Fruit fly (Drosophila melanogaster) whole organism, embryonic: ENCODE data around the gene teq.

ENCODE experiments used
- Adf1 ChIP-seq: fragments of 200-800 bp; sonication (Bioruptor generic); IDR thresholded peaks from 2 replicates; pipeline ENCODE4 v1.3.6; 2022; ENCODE audit warnings: missing biosample characterization, missing genetic modification characterization
- Bgb ChIP-seq: fragments of 200-800 bp; sonication (Bioruptor generic); IDR thresholded peaks from 2 replicates; pipeline ENCODE4 v1.3.6; 2022; ENCODE audit warnings: missing biosample characterization, missing genetic modification characterization; ENCODE audit not compliant: partially characterized antibody
- BtbVII ChIP-seq: fragments of 200-800 bp; sonication (Bioruptor generic); optimal IDR thresholded peaks from 3 replicates; lab custom pipeline; 2017; ENCODE audit warnings: missing biosample characterization, mild to moderate bottlenecking, missing genetic modification characterization
- CG10959 ChIP-seq: fragments of 200-800 bp; sonication (Bioruptor generic); IDR thresholded peaks from 2 replicates; pipeline ENCODE4 v1.3.6; 2022; ENCODE audit warnings: missing biosample characterization, missing genetic modification characterization
- CG11695 ChIP-seq: fragments of 200-800 bp; sonication (Bioruptor generic); IDR thresholded peaks from 3 replicates; pipeline ENCODE4 v1.3.6; 2022; ENCODE audit warnings: missing biosample characterization, missing genetic modification characterization
- CG12744 ChIP-seq: fragments of 200-800 bp; sonication (Bioruptor generic); optimal IDR thresholded peaks from 2 replicates; lab custom pipeline; 2016; ENCODE audit warnings: missing biosample characterization, missing genetic modification characterization
- CG12942 ChIP-seq: fragments of 200-800 bp; sonication (Bioruptor generic); optimal IDR thresholded peaks from 3 replicates; lab custom pipeline; 2016; ENCODE audit warnings: missing biosample characterization, missing genetic modification characterization
- CG14710 ChIP-seq: fragments of 200-800 bp; sonication (Bioruptor generic); optimal IDR thresholded peaks from 3 replicates; lab custom pipeline; 2019; ENCODE audit warnings: missing biosample characterization, mild to moderate bottlenecking, missing genetic modification characterization, moderate library complexity
- CG16863 ChIP-seq: fragments of 200-800 bp; sonication (Bioruptor generic); optimal IDR thresholded peaks from 3 replicates; lab custom pipeline; 2016; ENCODE audit warnings: missing biosample characterization, missing genetic modification characterization
- CG17186 ChIP-seq: fragments of 200-800 bp; sonication (Bioruptor generic); optimal IDR thresholded peaks from 3 replicates; lab custom pipeline; 2017; ENCODE audit warnings: missing biosample characterization, missing genetic modification reagents, missing genetic modification characterization
- CG30020 ChIP-seq: fragments of 200-800 bp; optimal IDR thresholded peaks from 2 replicates; lab custom pipeline; 2019; ENCODE audit warnings: missing biosample characterization, mild to moderate bottlenecking, missing genetic modification characterization, moderate library complexity
- CG31388 ChIP-seq: fragments of 200-800 bp; sonication (Bioruptor generic); optimal IDR thresholded peaks from 2 replicates; lab custom pipeline; 2016; ENCODE audit warnings: missing biosample characterization, missing genetic modification characterization
- CG3281 ChIP-seq: fragments of 200-800 bp; sonication (Bioruptor generic); optimal IDR thresholded peaks from 3 replicates; lab custom pipeline; 2017; ENCODE audit warnings: missing biosample characterization, mild to moderate bottlenecking, missing genetic modification characterization
- CG34376 ChIP-seq: fragments of 200-800 bp; sonication (Bioruptor generic); optimal IDR thresholded peaks from 2 replicates; lab custom pipeline; 2018; ENCODE audit warnings: missing biosample characterization, mild to moderate bottlenecking, missing genetic modification characterization
- CG3995 ChIP-seq: fragments of 200-800 bp; sonication (Bioruptor generic); optimal IDR thresholded peaks from 3 replicates; lab custom pipeline; 2016; ENCODE audit warnings: missing biosample characterization, missing genetic modification characterization
- CG5180 ChIP-seq: fragments of 200-800 bp; sonication (Bioruptor generic); optimal IDR thresholded peaks from 3 replicates; lab custom pipeline; 2017; ENCODE audit warnings: missing biosample characterization, missing genetic modification characterization, mild to moderate bottlenecking, moderate library complexity, missing genetic modification reagents
- CG6791 ChIP-seq: fragments of 200-800 bp; sonication (Bioruptor generic); IDR thresholded peaks from 3 replicates; pipeline ENCODE4 v1.3.6; 2022; ENCODE audit warnings: missing biosample characterization, missing genetic modification characterization; ENCODE audit not compliant: partially characterized antibody
- CG6854 ChIP-seq: fragments of 200-800 bp; sonication (Bioruptor generic); optimal IDR thresholded peaks from 3 replicates; lab custom pipeline; 2017; ENCODE audit warnings: missing biosample characterization, mild to moderate bottlenecking, missing genetic modification characterization
- CG7556 ChIP-seq: fragments of 200-800 bp; sonication (Bioruptor generic); optimal IDR thresholded peaks from 2 replicates; lab custom pipeline; 2017; ENCODE audit warnings: missing biosample characterization, mild to moderate bottlenecking, missing genetic modification characterization
- CG8089 ChIP-seq: fragments of 200-800 bp; sonication (Bioruptor generic); optimal IDR thresholded peaks from 3 replicates; lab custom pipeline; 2016; ENCODE audit warnings: missing biosample characterization, missing genetic modification characterization
- CG8281 ChIP-seq: fragments of 200-800 bp; sonication (Bioruptor generic); optimal IDR thresholded peaks from 2 replicates; lab custom pipeline; 2018; ENCODE audit warnings: missing biosample characterization, mild to moderate bottlenecking, missing genetic modification characterization, moderate library complexity
- Dad ChIP-seq: fragments of 200-800 bp; sonication (Bioruptor generic); optimal IDR thresholded peaks from 3 replicates; lab custom pipeline; 2016; ENCODE audit warnings: missing biosample characterization, missing genetic modification characterization
- Deaf1 ChIP-seq: fragments of 200-800 bp; optimal IDR thresholded peaks from 3 replicates; lab custom pipeline; 2019; ENCODE audit warnings: missing biosample characterization, mild to moderate bottlenecking, missing genetic modification characterization, moderate library complexity
- Dll ChIP-seq: fragments of 200-800 bp; sonication (Bioruptor generic); IDR thresholded peaks from 4 replicates; pipeline ENCODE4 v1.3.6; 2022; ENCODE audit warnings: missing biosample characterization, missing genetic modification characterization; ENCODE audit not compliant: partially characterized antibody
- HLH4C ChIP-seq: fragments of 200-800 bp; sonication (Bioruptor generic); IDR thresholded peaks from 3 replicates; pipeline ENCODE4 v1.3.6; 2022; ENCODE audit warnings: missing biosample characterization, missing genetic modification characterization; ENCODE audit not compliant: partially characterized antibody
- Hey ChIP-seq: fragments of 200-800 bp; sonication (Bioruptor generic); optimal IDR thresholded peaks from 3 replicates; lab custom pipeline; 2018; ENCODE audit warnings: missing biosample characterization, mild to moderate bottlenecking, missing genetic modification characterization
- Hr51 ChIP-seq, 2 experiments: fragments of 200-800 bp; sonication (Bioruptor generic); optimal IDR thresholded peaks; 2 replicates in 1 of 2; 3 replicates in 1 of 2; lab custom pipeline; 2016 to 2018; ENCODE audit warnings: missing biosample characterization in 2 of 2, missing genetic modification characterization in 2 of 2, mild to moderate bottlenecking in 1 of 2, moderate library complexity in 1 of 2
- MTF-1 ChIP-seq: fragments of 200-800 bp; sonication (Bioruptor generic); optimal IDR thresholded peaks from 2 replicates; lab custom pipeline; 2018; ENCODE audit warnings: missing biosample characterization, mild to moderate bottlenecking, missing genetic modification characterization, borderline replicate concordance
- Nf-YC ChIP-seq: fragments of 200-800 bp; optimal IDR thresholded peaks from 3 replicates; lab custom pipeline; 2019; ENCODE audit warnings: missing biosample characterization, mild to moderate bottlenecking, missing genetic modification characterization, moderate library complexity
- Six4 ChIP-seq: fragments of 200-800 bp; sonication (Bioruptor generic); optimal IDR thresholded peaks from 2 replicates; lab custom pipeline; 2016; ENCODE audit warnings: missing biosample characterization, missing genetic modification characterization
- Sry-β ChIP-seq: fragments of 200-800 bp; sonication (Bioruptor generic); optimal IDR thresholded peaks from 2 replicates; lab custom pipeline; 2018; ENCODE audit warnings: missing biosample characterization, mild to moderate bottlenecking, missing genetic modification characterization, moderate library complexity
- Trl ChIP-seq, 3 experiments: fragments of >200 bp in 2 of 3; fragments of 200-800 bp in 1 of 3; sonication (Bioruptor generic) in 1 of 3; optimal IDR thresholded peaks; 2 replicates in 1 of 3; 3 replicates in 2 of 3; lab custom pipeline; 2016 to 2017; ENCODE audit warnings: missing biosample characterization in 1 of 3, missing genetic modification characterization in 1 of 3
- abd-A ChIP-seq: fragments of 200-800 bp; sonication (Bioruptor generic); optimal IDR thresholded peaks from 3 replicates; lab custom pipeline; 2019; ENCODE audit warnings: missing biosample characterization, mild to moderate bottlenecking, missing genetic modification characterization, moderate library complexity
- chn ChIP-seq: fragments of 200-800 bp; sonication (Bioruptor generic); optimal IDR thresholded peaks from 2 replicates; lab custom pipeline; 2016; ENCODE audit warnings: missing biosample characterization, missing genetic modification characterization
- crol ChIP-seq: fragments of 200-800 bp; sonication (Bioruptor generic); IDR thresholded peaks from 2 replicates; pipeline ENCODE4 v1.3.6; 2022; ENCODE audit warnings: missing biosample characterization, missing genetic modification characterization
- dmrt99B ChIP-seq: fragments of 200-800 bp; sonication (Bioruptor generic); optimal IDR thresholded peaks from 2 replicates; lab custom pipeline; 2018; ENCODE audit warnings: missing biosample characterization, mild to moderate bottlenecking, missing genetic modification characterization, moderate library complexity
- gce ChIP-seq: fragments of 200-800 bp; sonication (Bioruptor generic); IDR thresholded peaks from 3 replicates; pipeline ENCODE4 v1.3.6; 2022; ENCODE audit warnings: missing biosample characterization, missing genetic modification characterization
- gcm ChIP-seq: fragments of 200-800 bp; sonication (Bioruptor generic); optimal IDR thresholded peaks from 2 replicates; lab custom pipeline; 2019; ENCODE audit warnings: missing biosample characterization, mild to moderate bottlenecking, missing genetic modification characterization, moderate library complexity
- hb ChIP-seq: fragments of 200-800 bp; sonication (Bioruptor generic); IDR thresholded peaks from 3 replicates; pipeline ENCODE4 v1.3.6; 2022; ENCODE audit warnings: missing biosample characterization, missing genetic modification characterization; ENCODE audit not compliant: partially characterized antibody
- lab ChIP-seq: fragments of 200-800 bp; sonication (Bioruptor generic); optimal IDR thresholded peaks from 3 replicates; lab custom pipeline; 2017; ENCODE audit warnings: missing biosample characterization, missing genetic modification characterization, mild to moderate bottlenecking, moderate library complexity, missing genetic modification reagents
- nom ChIP-seq: fragments of 200-800 bp; sonication (Bioruptor generic); optimal IDR thresholded peaks from 2 replicates; lab custom pipeline; 2017; ENCODE audit warnings: missing biosample characterization, missing genetic modification characterization, mild to moderate bottlenecking, moderate library complexity, missing genetic modification reagents
- pita ChIP-seq: fragments of 200-800 bp; sonication (Bioruptor generic); optimal IDR thresholded peaks from 2 replicates; lab custom pipeline; 2017; ENCODE audit warnings: missing biosample characterization, mild to moderate bottlenecking, missing genetic modification characterization
- pros ChIP-seq: fragments of 200-800 bp; sonication (Bioruptor generic); optimal IDR thresholded peaks from 3 replicates; lab custom pipeline; 2019; ENCODE audit warnings: missing biosample characterization, mild to moderate bottlenecking, missing genetic modification characterization, moderate library complexity
- pum ChIP-seq: fragments of 200-800 bp; sonication (Bioruptor generic); optimal IDR thresholded peaks from 2 replicates; lab custom pipeline; 2016; ENCODE audit warnings: missing biosample characterization, missing genetic modification characterization
- ro ChIP-seq: fragments of 200-800 bp; sonication (Bioruptor generic); IDR thresholded peaks from 2 replicates; pipeline ENCODE4 v1.3.6; 2022; ENCODE audit warnings: missing biosample characterization, missing genetic modification characterization
- run ChIP-seq: fragments of 200-800 bp; sonication (Bioruptor generic); optimal IDR thresholded peaks from 3 replicates; lab custom pipeline; 2018; ENCODE audit warnings: missing biosample characterization, mild to moderate bottlenecking, missing genetic modification characterization
- salm ChIP-seq: fragments of 200-800 bp; sonication (Bioruptor generic); optimal IDR thresholded peaks from 2 replicates; lab custom pipeline; 2018; ENCODE audit warnings: missing biosample characterization, mild to moderate bottlenecking, missing genetic modification characterization
- sens ChIP-seq: fragments of 200-800 bp; sonication (Bioruptor generic); peaks from one replicate; lab custom pipeline; 2016; ENCODE audit warnings: missing biosample characterization, missing genetic modification characterization
- sima ChIP-seq: fragments of 200-800 bp; sonication (Bioruptor generic); optimal IDR thresholded peaks from 2 replicates; lab custom pipeline; 2016; ENCODE audit warnings: missing biosample characterization, missing genetic modification characterization
- so ChIP-seq: fragments of 200-800 bp; sonication (Bioruptor generic); IDR thresholded peaks from 3 replicates; pipeline ENCODE4 v1.3.6; 2022; ENCODE audit warnings: missing biosample characterization, missing genetic modification characterization

The teq gene

DNA sequence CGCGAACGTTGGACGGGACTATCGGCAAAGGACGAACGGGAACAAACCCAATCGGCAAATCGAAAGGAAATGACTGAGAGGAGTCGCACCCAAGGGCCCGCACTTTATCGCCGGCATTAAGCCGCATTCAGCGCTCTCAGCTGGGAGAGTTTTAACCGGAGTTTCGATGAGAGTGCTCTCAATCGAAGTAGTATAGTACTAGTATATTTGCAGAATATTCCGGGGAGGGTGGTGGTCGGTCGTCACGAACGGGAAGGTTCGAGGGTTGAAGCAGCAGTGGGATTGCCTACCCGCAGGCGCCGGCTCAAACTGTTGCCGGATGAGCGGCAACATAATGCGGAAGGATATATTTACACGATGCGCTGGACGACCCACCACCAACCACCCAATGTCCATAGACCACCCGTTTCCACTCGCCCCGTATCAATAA, 22.6 kb upstream of the teq start (continued):
- TF ChIP-seq dmrt99B (tag; lab: Kevin White, UChicago), result no peak
- no peak for TF ChIP-seq hb (GFP tag; lab: Robert Waterston, UW)
- TF ChIP-seq CG8089, result no peak
- TF ChIP-seq CG5180, result no peak
- TF ChIP-seq CG7556 (GFP tag; lab: Kevin White, UChicago), result no peak
- TF ChIP-seq Trl (optimal IDR thresholded peaks at IDR 0.05; lab: Kevin White, UChicago), result peak; percentile 47 to 51
- TF ChIP-seq Trl (GFP tag; optimal IDR thresholded peaks at IDR 0.05; lab: Kevin White, UChicago), result no peak
- no peak for TF ChIP-seq run (tag; lab: Kevin White, UChicago)
- TF ChIP-seq HLH4C (GFP tag; lab: Robert Waterston, UW), result no peak
- no peak for TF ChIP-seq ro (GFP tag; lab: Robert Waterston, UW)
- TF ChIP-seq Sry-β (GFP tag; lab: Kevin White, UChicago), result no peak
- no peak for TF ChIP-seq BtbVII (GFP tag; lab: Kevin White, UChicago)
- TF ChIP-seq so (GFP tag; lab: Robert Waterston, UW), result no peak
- TF ChIP-seq CG3281 (GFP tag; lab: Kevin White, UChicago), result no peak
- TF ChIP-seq CG16863 (GFP tag; lab: Kevin White, UChicago), result no peak
- TF ChIP-seq gce, result no peak
- TF ChIP-seq Hey, result peak; percentile 64
- peak; percentile 15; the same call in 1 of the 3 replicates for TF ChIP-seq CG11695
- TF ChIP-seq gcm, result peak; percentile 14
- TF ChIP-seq Dll (GFP tag; lab: Robert Waterston, UW), result no peak
- TF ChIP-seq CG12942 (GFP tag; lab: Kevin White, UChicago), result no peak
- TF ChIP-seq CG14710, result no peak
- peak; percentile 94 for TF ChIP-seq Deaf1 (tag; lab: Kevin White, UChicago)
- 0 out of 2 replicates have a peak, but pooled peaks have one; percentile 22 for TF ChIP-seq Bgb
- TF ChIP-seq pros, result peak; percentile 76
- TF ChIP-seq MTF-1, result no peak
- TF ChIP-seq salm, result no peak
- TF ChIP-seq Six4 (GFP tag; lab: Kevin White, UChicago), result no peak
- TF ChIP-seq sima (GFP tag; lab: Kevin White, UChicago), result no peak
- TF ChIP-seq abd-A (tag; lab: Kevin White, UChicago), result peak; percentile 89
- TF ChIP-seq CG6854, result no peak
- TF ChIP-seq CG17186 (GFP tag; lab: Kevin White, UChicago), result no peak
- no peak for TF ChIP-seq CG3995 (GFP tag; lab: Kevin White, UChicago)
- no peak for TF ChIP-seq CG31388 (GFP tag; lab: Kevin White, UChicago)
- no peak for TF ChIP-seq CG30020 (tag; lab: Kevin White, UChicago)
- no peak for TF ChIP-seq chn (GFP tag; lab: Kevin White, UChicago)
- TF ChIP-seq CG34376, result no peak
- TF ChIP-seq lab (GFP tag; lab: Kevin White, UChicago), result peak; percentile 16
- TF ChIP-seq Nf-YC, result peak; percentile 47
- TF ChIP-seq CG10959 (GFP tag; lab: Robert Waterston, UW), result no peak
- TF ChIP-seq Hr51 (GFP tag; optimal IDR thresholded peaks at IDR 0.05; lab: Kevin White, UChicago), result no peak
- TF ChIP-seq Dad (GFP tag; lab: Kevin White, UChicago), result no peak
- peak; percentile 69 for TF ChIP-seq crol (GFP tag; lab: Robert Waterston, UW)
- no peak for TF ChIP-seq CG6791
- TF ChIP-seq Adf1 (GFP tag; lab: Robert Waterston, UW), result peak; percentile 40; the same call in 1 of the 2 replicates
- no peak for TF ChIP-seq sens (GFP tag; lab: Kevin White, UChicago)
- TF ChIP-seq CG8281 (tag; lab: Kevin White, UChicago), result no peak
- no peak for TF ChIP-seq CG12744
- TF ChIP-seq nom (GFP tag; lab: Kevin White, UChicago), result no peak
- TF ChIP-seq pita (GFP tag; lab: Kevin White, UChicago), result no peak
- TF ChIP-seq pum (GFP tag; lab: Kevin White, UChicago), result no peak
